Worm (Caenorhabditis elegans): ENCODE results near the gene zipt-17.

zipt-17 gene

ce11 chrIV:17380061-17380680 lies 13.0 kb upstream of the zipt-17 start, which contains the start of the genes C30H6.9 and dlat-2 (continued):
- TF ChIP-seq snpc-1.2 (GFP tag; IDR thresholded peaks at IDR 0.05) = peak; percentile 71
- TF ChIP-seq madf-9 (GFP tag; conservative IDR thresholded peaks at IDR 0.05) = no peak
- TF ChIP-seq dmd-9 (GFP tag; IDR thresholded peaks at IDR 0.05) = no peak
- TF ChIP-seq lin-38 (GFP tag; IDR thresholded peaks at IDR 0.05) = peak; percentile 85
- TF ChIP-seq zag-1 (tag; optimal IDR thresholded peaks at IDR 0.05) = no peak
- TF ChIP-seq dpl-1 (GFP tag; optimal IDR thresholded peaks at IDR 0.05) = peak; percentile 50
- TF ChIP-seq nhr-10 (tag; optimal IDR thresholded peaks at IDR 0.05) = no peak
- TF ChIP-seq set-16 (GFP tag; IDR thresholded peaks at IDR 0.05) = no peak
- no peak for TF ChIP-seq jun-1 (tag; optimal IDR thresholded peaks at IDR 0.05)
- TF ChIP-seq unc-62 (GFP tag; optimal IDR thresholded peaks at IDR 0.05 in 1 of 2) = no peak
- no peak for TF ChIP-seq unc-62 (tag; optimal IDR thresholded peaks at IDR 0.05)
- no peak for TF ChIP-seq Y5F2A.4 (GFP tag; optimal IDR thresholded peaks at IDR 0.05)
- no peak for TF ChIP-seq daf-19 (GFP tag; conservative IDR thresholded peaks at IDR 0.05)
- no peak for TF ChIP-seq Y48G9A.11 (GFP tag; IDR thresholded peaks at IDR 0.05)
- no peak for TF ChIP-seq mxl-2 (GFP tag; conservative IDR thresholded peaks at IDR 0.05)
- TF ChIP-seq nhr-11 (tag; optimal IDR thresholded peaks at IDR 0.05) = no peak
- no peak for TF ChIP-seq nhr-48 (tag; optimal IDR thresholded peaks at IDR 0.05)
- TF ChIP-seq lsy-2 (tag; optimal IDR thresholded peaks at IDR 0.05) = peak in 1 of 2 experiments; percentile 43
- TF ChIP-seq mes-2 (tag; optimal IDR thresholded peaks at IDR 0.05; ENCODE audit: poor library complexity, severe bottlenecking) = peak; percentile 24
- no peak for TF ChIP-seq unc-39 (tag; optimal IDR thresholded peaks at IDR 0.05)
- no peak for TF ChIP-seq R02D3.7 (tag; optimal IDR thresholded peaks at IDR 0.05)

- TF ChIP-seq daf-16 (GFP tag; optimal IDR thresholded peaks at IDR 0.05) (no peak), daf-16 (tag; optimal IDR thresholded peaks at IDR 0.05) (peak; percentile 59), ceh-20 (GFP tag; IDR thresholded peaks at IDR 0.05) (no peak), nhr-102 (tag; optimal IDR thresholded peaks at IDR 0.05) (no peak)
Observed at ce11 chrIV:17376127-17376526, 8.9 kb upstream of the zipt-17 start, which contains the start of gene haf-1. haf-1 (plus strand) TSS chrIV:17376427.

- TF ChIP-seq ama-1 (optimal IDR thresholded peaks at IDR 0.05) = no peak
- TF ChIP-seq ztf-7 (tag; optimal IDR thresholded peaks at IDR 0.05) = no peak
Observed at ce11 chrIV:17371469-17371868, 4.3 kb upstream of the zipt-17 start, which contains the start of gene C30H6.5. C30H6.5 (plus strand) TSS chrIV:17371769.

ce11 chrIV:17368292-17368691 lies 1.1 kb upstream of the zipt-17 start, which contains the start of gene trh-1:
trh-1 (plus strand) TSS chrIV:17368592.
- TF ChIP-seq hlh-30 (tag; optimal IDR thresholded peaks at IDR 0.05; ENCODE audit: insufficient read depth) (no peak), zag-1 (tag; optimal IDR thresholded peaks at IDR 0.05) (no peak), tag-97 (GFP tag; IDR thresholded peaks at IDR 0.05) (no peak)

ce11 chrIV:17361143-17361542 lies 6.1 kb downstream of the zipt-17 start, which contains the start of gene clec-202:
clec-202 (plus strand) TSS chrIV:17361443.
- TF ChIP-seq F26F4.8 (GFP tag; conservative IDR thresholded peaks at IDR 0.05) (no peak), skn-1 (tag; optimal IDR thresholded peaks at IDR 0.05) (no peak), zag-1 (tag; optimal IDR thresholded peaks at IDR 0.05) (no peak), unc-62 (GFP tag; optimal IDR thresholded peaks at IDR 0.05 in 1 of 2) (peak in 1 of 2 experiments; percentile 37), unc-62 (tag; optimal IDR thresholded peaks at IDR 0.05) (no peak)

- TF ChIP-seq dmd-8 (GFP tag; IDR thresholded peaks at IDR 0.05) (no peak), R02D3.7 (tag; optimal IDR thresholded peaks at IDR 0.05) (no peak), unc-62 (GFP tag; optimal IDR thresholded peaks at IDR 0.05 in 1 of 2) (no peak), unc-62 (tag; optimal IDR thresholded peaks at IDR 0.05) (no peak), F26F4.8 (GFP tag; conservative IDR thresholded peaks at IDR 0.05) (no peak), tra-1 (GFP tag; IDR thresholded peaks at IDR 0.05) (no peak), snpc-1.2 (GFP tag; IDR thresholded peaks at IDR 0.05) (no peak), ama-1 (optimal IDR thresholded peaks at IDR 0.05) (no peak), ztf-7 (tag; optimal IDR thresholded peaks at IDR 0.05) (no peak), nhr-102 (tag; optimal IDR thresholded peaks at IDR 0.05) (no peak), aha-1 (tag) (no peak), madf-9 (GFP tag; conservative IDR thresholded peaks at IDR 0.05) (no peak)
Observed at ce11 chrIV:17351586-17351985, 15.6 kb downstream of the zipt-17 start, which contains the start of gene clec-199. clec-199 (plus strand) TSS chrIV:17351886.

All from whole organism, L4 larva.